Fruit fly (Drosophila melanogaster): ENCODE data around the gene CG42635.

CG42635 gene

DNA sequence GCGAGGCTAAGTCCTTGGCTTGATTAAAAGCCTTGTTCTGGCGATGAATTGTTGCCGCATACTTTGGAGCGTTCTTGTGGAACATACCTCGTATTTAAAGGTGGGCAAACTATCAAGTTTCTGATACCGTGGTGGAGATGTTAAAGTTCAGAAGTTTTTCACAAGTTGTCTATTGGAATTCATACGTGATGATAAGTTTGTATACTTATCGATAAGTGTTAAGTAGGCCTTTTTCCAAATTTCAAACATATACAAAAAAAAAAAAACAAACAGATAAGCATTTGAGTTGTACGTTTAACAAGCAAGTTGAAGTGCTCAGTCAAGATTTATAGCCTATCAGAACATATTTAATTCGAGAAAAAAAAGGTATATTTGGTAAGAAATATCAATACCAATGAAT is 21.6 kb upstream of the CG42635 start, which contains the start of gene CG5681:
Gene CG5681 (plus strand): TSS at position 301 of the 400 bp plus-strand sequence.
- TF ChIP-seq Mnt (GFP tag; optimal IDR thresholded peaks at IDR 0.05) (no peak), CG7101 (tag; optimal IDR thresholded peaks at IDR 0.05) (no peak), tj (GFP tag; optimal IDR thresholded peaks at IDR 0.05) (no peak), pad (GFP tag; optimal IDR thresholded peaks at IDR 0.05) (no peak), CG5204 (GFP tag; optimal IDR thresholded peaks at IDR 0.05) (no peak), CG14711 (tag; optimal IDR thresholded peaks at IDR 0.05) (no peak), kay (GFP tag; ENCODE audit: borderline replicate concordance) (no peak), CG7045 (GFP tag; optimal IDR thresholded peaks at IDR 0.05) (no peak), CG12768 (GFP tag; optimal IDR thresholded peaks at IDR 0.05) (no peak), ovo (GFP tag; optimal IDR thresholded peaks at IDR 0.05) (no peak)

DNA sequence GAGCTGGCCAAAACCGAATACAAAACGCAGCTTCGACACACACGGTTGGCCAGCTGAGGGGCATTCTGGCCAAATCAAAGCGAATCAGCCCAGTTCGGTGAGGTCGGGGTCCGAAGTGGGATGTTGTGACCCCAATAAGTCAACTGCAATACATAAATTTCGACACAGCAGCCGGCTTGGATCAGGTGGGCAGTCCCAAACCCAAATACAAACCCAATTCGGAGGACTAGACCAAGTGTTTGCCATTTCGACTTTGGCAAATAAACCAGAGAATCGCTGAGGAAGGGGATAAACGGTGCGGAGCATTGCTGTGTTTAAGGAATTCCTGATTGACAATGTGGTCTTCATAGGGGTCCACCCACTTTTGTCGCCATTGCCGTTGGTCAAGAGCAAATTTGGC is 18.8 kb upstream of the CG42635 start:
- no peak for TF ChIP-seq cnc (optimal IDR thresholded peaks at IDR 0.05)
- TF ChIP-seq CG7101 (tag; optimal IDR thresholded peaks at IDR 0.05), result no peak
- TF ChIP-seq kay (GFP tag; ENCODE audit: borderline replicate concordance), result no peak
- no peak for TF ChIP-seq tj (GFP tag; optimal IDR thresholded peaks at IDR 0.05)
- no peak for TF ChIP-seq CG1620 (GFP tag; optimal IDR thresholded peaks at IDR 0.05)
- no peak for TF ChIP-seq Mnt (GFP tag; optimal IDR thresholded peaks at IDR 0.05)
- TF ChIP-seq CG14711 (tag; optimal IDR thresholded peaks at IDR 0.05), result no peak

DNA sequence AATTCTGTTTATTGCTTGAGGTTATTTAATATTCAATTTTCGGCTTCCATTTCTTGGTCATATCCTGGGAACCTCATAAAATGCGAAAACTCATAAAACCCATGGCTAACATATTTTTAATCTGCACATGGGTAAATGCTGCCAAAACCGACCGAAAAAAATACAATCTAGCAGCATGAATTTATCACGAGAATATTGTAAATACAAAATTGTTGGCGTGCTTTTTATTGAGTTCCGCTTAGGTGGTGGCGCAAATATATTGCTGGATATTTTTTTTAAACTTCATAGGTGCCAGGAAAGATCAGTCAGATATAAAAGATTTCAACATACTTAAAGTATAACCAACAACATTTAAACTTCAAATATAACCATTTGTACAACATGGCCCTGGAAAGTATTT is 17.6 kb upstream of the CG42635 start, which contains the start of gene Prosbeta5R2:
Gene Prosbeta5R2 (plus strand): TSS at position 301 of the 400 bp plus-strand sequence.
- no peak for TF ChIP-seq bab1 (GFP tag; optimal IDR thresholded peaks at IDR 0.05)
- TF ChIP-seq CG11617 (GFP tag; optimal IDR thresholded peaks at IDR 0.05), result no peak
- no peak for TF ChIP-seq CG14711 (tag; optimal IDR thresholded peaks at IDR 0.05)
- TF ChIP-seq CG7045 (GFP tag; optimal IDR thresholded peaks at IDR 0.05), result no peak
- no peak for TF ChIP-seq pad (GFP tag; optimal IDR thresholded peaks at IDR 0.05)
- no peak for TF ChIP-seq Hr96 (GFP tag; optimal IDR thresholded peaks at IDR 0.05)
- TF ChIP-seq Crg-1 (GFP tag; optimal IDR thresholded peaks at IDR 0.05), result no peak
- TF ChIP-seq CG1620 (GFP tag; optimal IDR thresholded peaks at IDR 0.05), result no peak

DNA sequence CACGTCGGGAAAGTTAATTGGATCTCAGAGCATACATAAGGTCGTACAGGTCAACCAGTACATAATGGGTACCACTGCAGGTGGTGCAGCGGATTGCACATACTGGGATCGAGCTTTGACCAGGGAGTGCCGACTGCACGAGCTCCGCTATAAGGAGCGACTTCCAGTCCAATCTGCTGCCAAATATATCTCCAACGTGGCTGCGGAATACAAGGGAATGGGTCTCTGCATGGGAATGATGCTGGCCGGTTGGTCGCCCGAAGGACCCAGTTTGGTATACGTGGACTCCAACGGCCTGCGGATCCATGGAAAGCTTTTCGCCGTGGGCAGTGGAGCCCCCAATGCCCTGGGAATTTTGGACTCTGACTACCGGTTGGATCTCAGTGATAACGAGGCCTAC is 17.0 kb upstream of the CG42635 start:
- no peak for TF ChIP-seq cnc (optimal IDR thresholded peaks at IDR 0.05)
- TF ChIP-seq bab1 (GFP tag; optimal IDR thresholded peaks at IDR 0.05), result no peak
- TF ChIP-seq Hr96 (GFP tag; optimal IDR thresholded peaks at IDR 0.05), result no peak
- TF ChIP-seq Mnt (GFP tag; optimal IDR thresholded peaks at IDR 0.05), result no peak
- TF ChIP-seq Clk (GFP tag; optimal IDR thresholded peaks at IDR 0.05), result no peak
- no peak for TF ChIP-seq CG12768 (GFP tag; optimal IDR thresholded peaks at IDR 0.05)
- no peak for TF ChIP-seq CG5204 (GFP tag; optimal IDR thresholded peaks at IDR 0.05)
- no peak for TF ChIP-seq CG1620 (GFP tag; optimal IDR thresholded peaks at IDR 0.05)
- TF ChIP-seq toe (GFP tag; optimal IDR thresholded peaks at IDR 0.05), result no peak
- no peak for TF ChIP-seq CG33017 (tag; optimal IDR thresholded peaks at IDR 0.05)
- TF ChIP-seq kay (GFP tag; ENCODE audit: borderline replicate concordance), result no peak
- TF ChIP-seq pad (GFP tag; optimal IDR thresholded peaks at IDR 0.05), result no peak
- no peak for TF ChIP-seq CG11617 (GFP tag; optimal IDR thresholded peaks at IDR 0.05)
- TF ChIP-seq CG14711 (tag; optimal IDR thresholded peaks at IDR 0.05), result no peak
- no peak for TF ChIP-seq cic (GFP tag; optimal IDR thresholded peaks at IDR 0.05)

DNA sequence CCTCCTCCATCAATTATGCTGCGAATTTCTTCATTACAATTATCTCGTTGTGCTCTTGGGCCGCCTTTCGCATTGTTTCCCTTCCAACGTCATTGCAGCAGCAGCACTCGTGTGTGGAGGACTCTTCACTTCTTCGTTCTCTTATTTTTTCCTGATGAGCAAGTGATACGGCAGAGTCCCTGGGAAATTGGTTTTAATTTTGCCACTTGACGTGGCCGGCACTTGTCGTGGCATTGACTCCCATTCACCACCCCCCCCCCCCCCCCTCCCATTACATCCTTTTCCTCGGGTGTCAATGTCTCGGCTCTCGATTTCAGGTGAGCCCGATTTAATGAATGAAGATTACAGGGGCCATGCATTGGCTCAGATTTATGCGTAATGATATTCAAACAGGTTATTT is 5.6 kb upstream of the CG42635 start:
- TF ChIP-seq CG7101 (tag; optimal IDR thresholded peaks at IDR 0.05), result no peak
- no peak for TF ChIP-seq CG11617 (GFP tag; optimal IDR thresholded peaks at IDR 0.05)
- no peak for TF ChIP-seq CG33017 (tag; optimal IDR thresholded peaks at IDR 0.05)
- TF ChIP-seq Mnt (GFP tag; optimal IDR thresholded peaks at IDR 0.05), result no peak
- TF ChIP-seq kay (GFP tag; ENCODE audit: borderline replicate concordance), result no peak
- no peak for TF ChIP-seq ovo (GFP tag; optimal IDR thresholded peaks at IDR 0.05)
- TF ChIP-seq Clk (GFP tag; optimal IDR thresholded peaks at IDR 0.05), result no peak
- TF ChIP-seq cnc (optimal IDR thresholded peaks at IDR 0.05), result no peak
- TF ChIP-seq tj (GFP tag; optimal IDR thresholded peaks at IDR 0.05), result no peak
- TF ChIP-seq CG14711 (tag; optimal IDR thresholded peaks at IDR 0.05), result no peak
- no peak for TF ChIP-seq CG1620 (GFP tag; optimal IDR thresholded peaks at IDR 0.05)
- TF ChIP-seq Hr96 (GFP tag; optimal IDR thresholded peaks at IDR 0.05), result no peak
- no peak for TF ChIP-seq toe (GFP tag; optimal IDR thresholded peaks at IDR 0.05)

DNA sequence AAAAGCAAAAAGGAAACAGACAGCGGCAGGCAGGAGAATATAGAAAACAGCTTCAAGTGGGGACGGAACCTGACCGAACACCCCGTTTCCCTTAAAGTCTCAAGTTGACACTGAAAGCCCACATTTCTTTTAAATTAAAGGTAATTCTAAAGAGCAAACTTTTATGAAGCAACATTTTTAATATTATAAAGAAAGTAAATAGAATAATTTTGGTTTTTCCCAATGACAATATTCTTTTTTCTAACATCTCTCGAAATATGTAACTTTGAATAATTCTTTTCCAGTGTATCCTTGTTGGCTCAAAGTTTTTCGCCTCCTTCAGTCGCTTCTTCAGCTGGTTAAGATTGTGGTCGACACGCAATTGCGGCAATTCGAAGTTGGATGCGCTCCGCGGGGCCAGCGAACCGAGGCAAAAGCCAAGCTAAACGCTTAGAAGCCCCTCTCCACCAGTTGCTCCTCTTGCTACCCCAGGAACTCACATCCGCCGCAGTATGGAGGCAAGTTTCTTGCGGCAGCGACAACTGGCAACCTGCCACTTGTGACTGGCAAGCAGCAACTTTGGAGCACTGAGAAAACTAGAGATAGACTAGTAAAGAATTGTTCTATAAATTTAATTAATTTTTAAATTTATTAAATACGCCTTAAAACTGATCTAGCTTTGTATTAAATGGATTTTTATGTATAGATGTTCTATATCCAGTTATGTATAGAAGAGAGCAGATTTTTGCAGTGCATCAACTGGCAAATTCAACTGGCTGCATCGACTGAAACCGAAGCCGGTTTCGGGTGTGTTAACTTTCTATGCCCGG is 4.5 kb upstream of the CG42635 start:
- TF ChIP-seq cic (GFP tag; optimal IDR thresholded peaks at IDR 0.05) (no peak), CG33017 (tag; optimal IDR thresholded peaks at IDR 0.05) (no peak), tj (GFP tag; optimal IDR thresholded peaks at IDR 0.05) (no peak), CG11617 (GFP tag; optimal IDR thresholded peaks at IDR 0.05) (no peak), CG14711 (tag; optimal IDR thresholded peaks at IDR 0.05) (no peak), CG12768 (GFP tag; optimal IDR thresholded peaks at IDR 0.05) (no peak), CG7101 (tag; optimal IDR thresholded peaks at IDR 0.05) (no peak), bab1 (GFP tag; optimal IDR thresholded peaks at IDR 0.05) (no peak), toe (GFP tag; optimal IDR thresholded peaks at IDR 0.05) (no peak), CG5204 (GFP tag; optimal IDR thresholded peaks at IDR 0.05) (no peak), Crg-1 (GFP tag; optimal IDR thresholded peaks at IDR 0.05) (no peak), Clk (GFP tag; optimal IDR thresholded peaks at IDR 0.05) (no peak)

DNA sequence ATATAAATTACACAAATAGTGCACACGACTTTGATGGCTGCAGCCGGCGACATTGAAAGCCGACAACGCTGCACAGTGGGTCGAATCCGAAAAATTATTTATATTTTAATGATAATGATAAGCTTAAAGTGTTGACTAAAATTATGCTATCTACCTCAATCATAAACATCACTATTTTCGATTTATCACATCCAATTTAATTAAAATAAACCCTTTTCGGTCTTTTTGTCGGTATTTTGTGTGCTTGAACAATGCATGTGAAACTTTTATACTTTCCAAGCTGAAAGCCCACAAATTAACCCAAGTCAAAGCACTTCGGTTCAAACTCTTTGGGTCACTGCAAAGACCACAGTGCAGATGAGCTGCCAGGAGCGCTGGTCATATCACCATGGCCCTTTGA is 2.3 kb upstream of the CG42635 start:
- TF ChIP-seq CG7045 (GFP tag; optimal IDR thresholded peaks at IDR 0.05) (no peak), cic (GFP tag; optimal IDR thresholded peaks at IDR 0.05) (no peak), ovo (GFP tag; optimal IDR thresholded peaks at IDR 0.05) (no peak), CG1620 (GFP tag; optimal IDR thresholded peaks at IDR 0.05) (no peak), CG12768 (GFP tag; optimal IDR thresholded peaks at IDR 0.05) (no peak)
